Fruit fly (Drosophila melanogaster) whole organism, embryonic: ENCODE data around the gene dysf.
A peak's percentile ranks its signal among the peaks of the same experiment; 100 is the strongest.

Source experiments
- ATbp ChIP-seq: fragments of 200-800 bp; sonication (Bioruptor generic); optimal IDR thresholded peaks from 2 replicates; lab custom pipeline; 2017; ENCODE audit warnings: missing biosample characterization, mild to moderate bottlenecking, missing genetic modification characterization, missing genetic modification reagents
- Aef1 ChIP-seq: fragments of 200-800 bp; sonication (Bioruptor generic); IDR thresholded peaks from 3 replicates; pipeline ENCODE4 v1.3.6; 2022; ENCODE audit warnings: missing biosample characterization, missing genetic modification characterization
- Atf6 ChIP-seq: fragments of 200-800 bp; sonication (Bioruptor generic); IDR thresholded peaks from 2 replicates; pipeline ENCODE4 v1.3.6; 2022; ENCODE audit warnings: missing biosample characterization, missing genetic modification characterization
- CG10147 ChIP-seq: fragments of 200-800 bp; sonication (Bioruptor generic); optimal IDR thresholded peaks from 2 replicates; lab custom pipeline; 2019; ENCODE audit warnings: missing biosample characterization, mild to moderate bottlenecking, missing genetic modification characterization, moderate library complexity
- CG11504 ChIP-seq: fragments of 200-800 bp; sonication (Bioruptor generic); optimal IDR thresholded peaks from 3 replicates; lab custom pipeline; 2019; ENCODE audit warnings: missing biosample characterization, mild to moderate bottlenecking, missing genetic modification characterization, moderate library complexity
- CG11723 ChIP-seq: fragments of 200-800 bp; sonication (Bioruptor generic); optimal IDR thresholded peaks from 2 replicates; lab custom pipeline; 2017; ENCODE audit warnings: missing biosample characterization, mild to moderate bottlenecking, missing genetic modification characterization
- CG12219 ChIP-seq: fragments of 200-800 bp; sonication (Bioruptor generic); optimal IDR thresholded peaks from 3 replicates; lab custom pipeline; 2018; ENCODE audit warnings: missing biosample characterization, mild to moderate bottlenecking, missing genetic modification characterization
- CG12769 ChIP-seq: fragments of 200-800 bp; sonication (Bioruptor generic); optimal IDR thresholded peaks from 2 replicates; lab custom pipeline; 2019; ENCODE audit warnings: missing biosample characterization, mild to moderate bottlenecking, missing genetic modification characterization, moderate library complexity
- CG14441 ChIP-seq: fragments of 200-800 bp; sonication (Bioruptor generic); IDR thresholded peaks from 2 replicates; pipeline ENCODE4 v1.3.6; 2022; ENCODE audit warnings: missing biosample characterization, missing genetic modification characterization
- CG1647 ChIP-seq: fragments of 200-800 bp; sonication (Bioruptor generic); optimal IDR thresholded peaks from 3 replicates; lab custom pipeline; 2016; ENCODE audit warnings: missing biosample characterization, missing genetic modification characterization
- CG1832 ChIP-seq: fragments of 200-800 bp; sonication (Bioruptor generic); optimal IDR thresholded peaks from 2 replicates; lab custom pipeline; 2017; ENCODE audit warnings: missing biosample characterization, mild to moderate bottlenecking, missing genetic modification characterization, inconsistent platforms
- CG2875 ChIP-seq: fragments of 200-800 bp; sonication (Bioruptor generic); optimal IDR thresholded peaks from 2 replicates; lab custom pipeline; 2017; ENCODE audit warnings: missing biosample characterization, mild to moderate bottlenecking, missing genetic modification characterization, missing genetic modification reagents
- CG30431 ChIP-seq: fragments of 200-800 bp; sonication (Bioruptor generic); optimal IDR thresholded peaks from 2 replicates; lab custom pipeline; 2017; ENCODE audit warnings: missing biosample characterization, missing genetic modification characterization
- CG31388 ChIP-seq: fragments of 200-800 bp; sonication (Bioruptor generic); optimal IDR thresholded peaks from 2 replicates; lab custom pipeline; 2016; ENCODE audit warnings: missing biosample characterization, missing genetic modification characterization
- CG33213 ChIP-seq: fragments of 200-800 bp; sonication (Bioruptor generic); optimal IDR thresholded peaks from 3 replicates; lab custom pipeline; 2016; ENCODE audit warnings: missing biosample characterization, missing genetic modification characterization
- CG6683 ChIP-seq: fragments of 200-800 bp; sonication (Bioruptor generic); optimal IDR thresholded peaks from 2 replicates; lab custom pipeline; 2017; ENCODE audit warnings: missing biosample characterization, mild to moderate bottlenecking, missing genetic modification characterization, missing genetic modification reagents
- CG7556 ChIP-seq: fragments of 200-800 bp; sonication (Bioruptor generic); optimal IDR thresholded peaks from 2 replicates; lab custom pipeline; 2017; ENCODE audit warnings: missing biosample characterization, mild to moderate bottlenecking, missing genetic modification characterization
- CG8281 ChIP-seq: fragments of 200-800 bp; sonication (Bioruptor generic); optimal IDR thresholded peaks from 2 replicates; lab custom pipeline; 2018; ENCODE audit warnings: missing biosample characterization, mild to moderate bottlenecking, missing genetic modification characterization, moderate library complexity
- CG8359 ChIP-seq: fragments of 200-800 bp; sonication (Bioruptor generic); optimal IDR thresholded peaks from 2 replicates; lab custom pipeline; 2017; ENCODE audit warnings: missing biosample characterization, mild to moderate bottlenecking, missing genetic modification characterization, borderline replicate concordance
- CG8944 ChIP-seq: fragments of 200-800 bp; sonication (Bioruptor generic); optimal IDR thresholded peaks from 3 replicates; lab custom pipeline; 2016; ENCODE audit warnings: missing biosample characterization, missing genetic modification characterization
- ERR ChIP-seq: fragments of 200-800 bp; sonication (Bioruptor generic); optimal IDR thresholded peaks from 2 replicates; lab custom pipeline; 2016; ENCODE audit warnings: missing biosample characterization, missing genetic modification characterization
- Elba2 ChIP-seq: fragments of 200-800 bp; sonication (Bioruptor generic); optimal IDR thresholded peaks from 3 replicates; lab custom pipeline; 2016; ENCODE audit warnings: missing biosample characterization, missing genetic modification characterization
- Hey ChIP-seq: fragments of 200-800 bp; sonication (Bioruptor generic); optimal IDR thresholded peaks from 3 replicates; lab custom pipeline; 2018; ENCODE audit warnings: missing biosample characterization, mild to moderate bottlenecking, missing genetic modification characterization
- HmgZ ChIP-seq: fragments of 200-800 bp; sonication (Bioruptor generic); optimal IDR thresholded peaks from 2 replicates; lab custom pipeline; 2018; ENCODE audit warnings: missing biosample characterization, mild to moderate bottlenecking, missing genetic modification characterization
- Jarid2 ChIP-seq: fragments of 200-800 bp; sonication (Bioruptor generic); optimal IDR thresholded peaks from 3 replicates; lab custom pipeline; 2017; ENCODE audit warnings: mild to moderate bottlenecking, missing biosample characterization, missing genetic modification reagents, missing genetic modification characterization
- Myb ChIP-seq: fragments of 200-800 bp; sonication (Bioruptor generic); optimal IDR thresholded peaks from 2 replicates; lab custom pipeline; 2016; ENCODE audit warnings: missing biosample characterization, missing genetic modification characterization
- NfI ChIP-seq: fragments of 200-800 bp; sonication (Bioruptor generic); optimal IDR thresholded peaks from 3 replicates; lab custom pipeline; 2018; ENCODE audit warnings: missing biosample characterization, mild to moderate bottlenecking, missing genetic modification characterization, moderate library complexity
- Pdp1 ChIP-seq, 2 experiments: fragments of 200-800 bp; sonication (Bioruptor generic); optimal IDR thresholded peaks; 3 replicates each; lab custom pipeline; 2016; ENCODE audit warnings: missing biosample characterization in 2 of 2, missing genetic modification characterization in 2 of 2, mild to moderate bottlenecking in 1 of 2, moderate library complexity in 1 of 2
- Ptx1 ChIP-seq: fragments of 200-800 bp; sonication (Bioruptor generic); IDR thresholded peaks from 2 replicates; pipeline ENCODE4 v1.3.6; 2022; ENCODE audit warnings: missing biosample characterization, missing genetic modification characterization
- Sox100B ChIP-seq: fragments of 200-800 bp; sonication (Bioruptor generic); optimal IDR thresholded peaks from 3 replicates; lab custom pipeline; 2018; ENCODE audit warnings: missing biosample characterization, mild to moderate bottlenecking, missing genetic modification characterization
- ap ChIP-seq: fragments of 200-800 bp; sonication (Bioruptor generic); IDR thresholded peaks from 2 replicates; pipeline ENCODE4 v1.3.6; 2022; ENCODE audit warnings: missing biosample characterization, missing genetic modification characterization
- cato ChIP-seq: fragments of 200-800 bp; sonication (Bioruptor generic); optimal IDR thresholded peaks from 2 replicates; lab custom pipeline; 2016; ENCODE audit warnings: missing biosample characterization, missing genetic modification characterization, borderline replicate concordance
- croc ChIP-seq: fragments of 200-800 bp; sonication (Bioruptor generic); conservative IDR thresholded peaks from 3 replicates; pipeline ENCODE4 v1.3.6; 2022; ENCODE audit warnings: missing biosample characterization, missing genetic modification characterization
- crp ChIP-seq, 2 experiments: fragments of 200-800 bp; sonication (Bioruptor generic); optimal IDR thresholded peaks; 2 replicates in 1 of 2; 3 replicates in 1 of 2; lab custom pipeline; 2017; ENCODE audit warnings: missing biosample characterization in 2 of 2, missing genetic modification characterization in 2 of 2, mild to moderate bottlenecking in 1 of 2, moderate library complexity in 1 of 2
- esg ChIP-seq: fragments of 200-800 bp; sonication (Bioruptor generic); conservative IDR thresholded peaks from 2 replicates; pipeline ENCODE4 v1.3.6; 2022; ENCODE audit warnings: missing biosample characterization, missing genetic modification characterization
- ftz-f1 ChIP-seq: fragments of 200-800 bp; sonication (Bioruptor generic); optimal IDR thresholded peaks from 2 replicates; lab custom pipeline; 2016; ENCODE audit warnings: missing biosample characterization, missing genetic modification characterization
- fu2 ChIP-seq: fragments of 200-800 bp; sonication (Bioruptor generic); optimal IDR thresholded peaks from 2 replicates; lab custom pipeline; 2016; ENCODE audit warnings: missing biosample characterization, missing genetic modification characterization
- gem ChIP-seq: fragments of 200-800 bp; sonication (Bioruptor generic); optimal IDR thresholded peaks from 2 replicates; lab custom pipeline; 2019; ENCODE audit warnings: missing biosample characterization, mild to moderate bottlenecking, missing genetic modification characterization, moderate library complexity
- grau ChIP-seq: fragments of 200-800 bp; optimal IDR thresholded peaks from 3 replicates; lab custom pipeline; 2019; ENCODE audit warnings: missing biosample characterization, mild to moderate bottlenecking, missing genetic modification characterization, moderate library complexity
- hth ChIP-seq: fragments of >200 bp; optimal IDR thresholded peaks from 2 replicates; lab custom pipeline; 2017; ENCODE audit warnings: inconsistent platforms
- inv ChIP-seq: fragments of 200-800 bp; sonication (Bioruptor generic); IDR thresholded peaks from 2 replicates; pipeline ENCODE4 v1.3.6; 2022; ENCODE audit warnings: missing biosample characterization, missing genetic modification characterization; ENCODE audit not compliant: partially characterized antibody
- lilli ChIP-seq: fragments of 200-800 bp; sonication (Bioruptor generic); optimal IDR thresholded peaks from 3 replicates; lab custom pipeline; 2016; ENCODE audit warnings: missing biosample characterization, missing genetic modification characterization
- mirr ChIP-seq: fragments of 200-800 bp; sonication (Bioruptor generic); optimal IDR thresholded peaks from 3 replicates; lab custom pipeline; 2018; ENCODE audit warnings: missing biosample characterization, mild to moderate bottlenecking, missing genetic modification characterization
- nau ChIP-seq: fragments of 200-800 bp; sonication (Bioruptor generic); optimal IDR thresholded peaks from 3 replicates; lab custom pipeline; 2017; ENCODE audit warnings: missing biosample characterization, mild to moderate bottlenecking, missing genetic modification characterization, missing genetic modification reagents
- peb ChIP-seq: fragments of 200-800 bp; sonication (Bioruptor generic); IDR thresholded peaks from 2 replicates; pipeline ENCODE4 v1.3.6; 2022; ENCODE audit warnings: missing biosample characterization, missing genetic modification characterization
- slbo ChIP-seq: fragments of 200-800 bp; sonication (Bioruptor generic); IDR thresholded peaks from 2 replicates; pipeline ENCODE4 v1.3.6; 2022; ENCODE audit warnings: missing biosample characterization, missing genetic modification characterization
- stc ChIP-seq: fragments of 200-800 bp; sonication (Bioruptor generic); IDR thresholded peaks from 2 replicates; pipeline ENCODE4 v1.3.6; 2022; ENCODE audit warnings: missing biosample characterization, missing genetic modification characterization
- tin ChIP-seq: fragments of 200-800 bp; sonication (Bioruptor generic); optimal IDR thresholded peaks from 3 replicates; lab custom pipeline; 2016; ENCODE audit warnings: missing biosample characterization, missing genetic modification characterization
- tup ChIP-seq: fragments of 200-800 bp; sonication (Bioruptor generic); optimal IDR thresholded peaks from 2 replicates; lab custom pipeline; 2016; ENCODE audit warnings: missing biosample characterization, mild to moderate bottlenecking, missing genetic modification characterization, moderate library complexity

The dysf gene

DNA sequence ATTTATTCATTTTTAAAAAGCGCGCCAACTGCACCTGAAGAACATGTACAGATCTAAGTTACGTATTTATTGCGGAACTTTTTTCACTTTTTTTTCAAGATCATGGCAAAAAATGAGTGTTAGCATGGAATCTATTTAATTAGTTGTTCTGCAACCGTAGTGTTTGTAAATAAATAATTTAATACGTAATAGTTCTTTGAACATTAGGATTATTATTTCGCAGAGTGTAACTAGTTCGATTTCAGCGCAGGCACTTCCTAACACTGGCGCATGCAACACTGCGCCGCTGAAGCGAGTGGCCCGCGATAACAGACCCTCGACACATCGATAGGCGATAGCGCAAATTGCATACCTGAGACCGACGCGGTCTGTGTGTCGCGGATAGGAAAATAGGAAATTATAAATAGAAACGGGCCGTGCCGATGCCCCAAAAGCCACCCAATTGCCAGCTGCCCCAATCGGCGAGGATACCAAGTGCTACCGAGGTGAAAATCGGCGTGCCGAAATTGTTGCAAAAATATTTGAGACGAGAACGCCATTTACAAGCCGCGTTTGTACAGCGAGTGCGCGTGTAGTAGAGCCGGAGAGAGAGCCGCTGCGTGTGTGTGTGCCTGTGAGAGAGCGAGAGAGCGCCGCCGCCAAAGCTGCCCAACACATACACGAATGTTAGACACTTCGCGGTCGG, 57.0 kb downstream of the dysf start, which contains the start of gene gro (continued):
- TF ChIP-seq CG30431 (GFP tag; lab: Kevin White, UChicago), result peak; percentile 54
- TF ChIP-seq slbo, result peak; percentile 86
- peak; percentile 78 for TF ChIP-seq gem
- peak; percentile 75 for TF ChIP-seq fu2 (GFP tag; lab: Kevin White, UChicago)
- peak; percentile 69 for TF ChIP-seq Atf6 (GFP tag; lab: Robert Waterston, UW)
- TF ChIP-seq Aef1 (GFP tag; lab: Robert Waterston, UW), result peak; percentile 61
- TF ChIP-seq CG11723 (GFP tag; lab: Kevin White, UChicago), result peak; percentile 70
- peak; percentile 70 to 94 for TF ChIP-seq Pdp1 (GFP tag; optimal IDR thresholded peaks at IDR 0.05; lab: Kevin White, UChicago)
- TF ChIP-seq Sox100B (GFP tag; lab: Kevin White, UChicago), result peak; percentile 47
- 0 out of 2 replicates have a peak, but pooled peaks have one; percentile 27 for TF ChIP-seq peb
- TF ChIP-seq crp (GFP tag; optimal IDR thresholded peaks at IDR 0.05; lab: Kevin White, UChicago), result peak in 1 of 2 experiments; percentile 18
- TF ChIP-seq NfI, result peak; percentile 83
- TF ChIP-seq Jarid2, result peak; percentile 35
- TF ChIP-seq ATbp (GFP tag; lab: Kevin White, UChicago), result no peak
- peak; percentile 38 for TF ChIP-seq CG1647 (GFP tag; lab: Kevin White, UChicago)
- peak; percentile 83 for TF ChIP-seq HmgZ (tag; lab: Kevin White, UChicago)
- TF ChIP-seq stc (GFP tag; lab: Robert Waterston, UW), result peak; percentile 49; the same call in 1 of the 2 replicates
- TF ChIP-seq ap (GFP tag; lab: Robert Waterston, UW), result peak; percentile 49; the same call in 1 of the 2 replicates
- peak; percentile 30 for TF ChIP-seq CG10147 (GFP tag; lab: Kevin White, UChicago)
- peak; percentile 3 for TF ChIP-seq cato
- no peak for TF ChIP-seq ftz-f1 (GFP tag; lab: Kevin White, UChicago)
- peak; percentile 57 for TF ChIP-seq CG11504
- peak; percentile 13 for TF ChIP-seq CG31388 (GFP tag; lab: Kevin White, UChicago)
- peak; percentile 61 for TF ChIP-seq grau
- peak; percentile 55 for TF ChIP-seq CG14441 (GFP tag; lab: Robert Waterston, UW)
- peak; percentile 75 for TF ChIP-seq tin (GFP tag; lab: Kevin White, UChicago)
- peak; percentile 23 for TF ChIP-seq CG12219
- peak; percentile 18 for TF ChIP-seq CG8281 (tag; lab: Kevin White, UChicago)
- TF ChIP-seq croc (GFP tag; lab: Robert Waterston, UW), result peak; percentile 34; the same call in 2 of the 3 replicates
- no peak for TF ChIP-seq hth (lab: Kevin White, UChicago)
- peak; percentile 66 for TF ChIP-seq mirr (GFP tag; lab: Kevin White, UChicago)
- TF ChIP-seq esg (GFP tag; lab: Robert Waterston, UW), result peak; percentile 52; the same call in 1 of the 2 replicates
- peak; percentile 39 for TF ChIP-seq tup (GFP tag; lab: Kevin White, UChicago)
- TF ChIP-seq inv, result peak; percentile 72
- TF ChIP-seq Hey, result peak; percentile 39
- no peak for TF ChIP-seq CG8359 (GFP tag; lab: Kevin White, UChicago)
- peak; percentile 6 for TF ChIP-seq CG2875 (GFP tag; lab: Kevin White, UChicago)
- peak; percentile 77 for TF ChIP-seq CG33213
- peak; percentile 70 for TF ChIP-seq CG8944 (GFP tag; lab: Kevin White, UChicago)
- TF ChIP-seq CG7556 (GFP tag; lab: Kevin White, UChicago), result peak; percentile 39
- no peak for TF ChIP-seq nau (GFP tag; lab: Kevin White, UChicago)
- peak; percentile 83 for TF ChIP-seq lilli (GFP tag; lab: Kevin White, UChicago)
- no peak for TF ChIP-seq CG1832 (GFP tag; lab: Kevin White, UChicago)
- peak; percentile 78 for TF ChIP-seq CG12769
- peak; percentile 91 for TF ChIP-seq Elba2 (GFP tag; lab: Kevin White, UChicago)
- peak; percentile 66 for TF ChIP-seq Myb (GFP tag; lab: Kevin White, UChicago)
- peak; percentile 65 for TF ChIP-seq ERR (GFP tag; lab: Kevin White, UChicago)
- peak; percentile 75 for TF ChIP-seq Ptx1 (GFP tag; lab: Robert Waterston, UW)
- TF ChIP-seq CG6683, result no peak
